Worm (Caenorhabditis elegans): Measurements from ENCODE around the gene ocr-1.

ocr-1 gene

DNA sequence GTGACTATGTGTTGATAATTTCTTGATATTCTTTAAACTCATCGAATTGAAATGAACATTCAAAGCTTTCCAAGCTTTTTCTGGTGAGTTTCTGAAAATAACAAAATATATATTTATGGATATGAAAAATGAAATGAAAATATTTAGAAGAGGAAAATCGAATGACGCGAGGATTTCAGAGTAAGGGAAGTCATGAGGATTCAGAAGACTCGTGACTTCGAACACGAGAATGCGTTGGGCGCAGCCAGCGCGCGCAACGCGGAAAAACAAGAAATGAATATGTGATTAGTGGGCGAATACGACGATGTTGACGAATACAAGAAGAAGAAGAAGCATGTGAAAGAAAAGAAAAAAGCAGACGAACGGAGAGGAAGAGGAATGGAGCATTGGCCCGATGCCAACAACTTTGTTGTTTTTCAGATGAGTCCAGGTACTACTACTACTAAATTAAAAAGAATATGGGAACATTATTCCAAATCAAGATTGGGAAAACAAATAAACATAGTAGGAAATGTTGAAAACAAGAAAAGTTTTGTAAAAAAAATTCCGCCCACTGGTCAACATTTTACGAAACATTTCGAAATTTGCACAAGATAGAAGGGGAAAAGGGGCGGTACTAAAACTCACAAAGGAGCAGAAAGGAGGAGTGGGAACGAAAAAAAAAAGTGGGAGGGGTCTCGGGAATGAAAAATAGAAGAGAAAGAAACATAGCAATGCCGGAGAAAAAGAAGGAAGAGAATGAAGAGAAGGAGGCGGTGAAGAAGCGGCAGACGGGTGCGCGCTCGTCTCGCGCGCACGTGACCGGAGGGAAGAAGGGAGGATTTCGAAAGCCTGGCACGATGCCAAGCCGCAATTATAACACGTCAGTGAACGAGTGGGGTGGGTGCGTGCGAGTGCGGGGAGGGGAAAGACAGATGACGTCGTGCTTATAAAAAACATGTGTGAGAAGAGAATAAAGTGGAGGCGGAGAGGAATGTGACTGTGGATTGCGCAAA lies 48.7 kb upstream of the ocr-1 start (continued):
- TF ChIP-seq Y53G8AR.9 (GFP tag; conservative IDR thresholded peaks at IDR 0.05): peak; percentile 82
- TF ChIP-seq madf-10 (tag; optimal IDR thresholded peaks at IDR 0.05): peak; percentile 73
- peak; percentile 74; the same call in 1 of the 2 replicates for TF ChIP-seq ztf-6 (GFP tag; IDR thresholded peaks at IDR 0.05)
- TF ChIP-seq mxl-1 (tag; optimal IDR thresholded peaks at IDR 0.05): peak; percentile 45

- TF ChIP-seq ceh-58 (GFP tag; IDR thresholded peaks at IDR 0.05) (no peak), let-607 (tag; optimal IDR thresholded peaks at IDR 0.05) (no peak), pha-4 (tag; optimal IDR thresholded peaks at IDR 0.05) (no peak), egl-18 (GFP tag; IDR thresholded peaks at IDR 0.05) (no peak), zfh-2 (GFP tag; conservative IDR thresholded peaks at IDR 0.05) (peak; percentile 82), Y67H2A.10 (GFP tag; conservative IDR thresholded peaks at IDR 0.05) (no peak), ceh-100 (GFP tag; IDR thresholded peaks at IDR 0.05) (no peak), Y56A3A.18 (GFP tag; IDR thresholded peaks at IDR 0.05) (no peak), die-1 (tag; optimal IDR thresholded peaks at IDR 0.05) (no peak), ZK185.1 (tag; optimal IDR thresholded peaks at IDR 0.05; ENCODE audit: poor library complexity, severe bottlenecking) (no peak), atf-7 (tag; optimal IDR thresholded peaks at IDR 0.05) (no peak), madf-3 (GFP tag; IDR thresholded peaks at IDR 0.05) (no peak), madf-6 (GFP tag; IDR thresholded peaks at IDR 0.05) (no peak), D2030.7 (GFP tag; IDR thresholded peaks at IDR 0.05) (no peak), attf-5 (GFP tag; optimal IDR thresholded peaks at IDR 0.05) (no peak), somi-1 (GFP tag; optimal IDR thresholded peaks at IDR 0.05) (peak; percentile 16), gei-17 (GFP tag; optimal IDR thresholded peaks at IDR 0.05) (no peak), C06A6.2 (GFP tag; conservative IDR thresholded peaks at IDR 0.05) (no peak), K11D2.4 (GFP tag; IDR thresholded peaks at IDR 0.05) (no peak), hlh-26 (GFP tag; conservative IDR thresholded peaks at IDR 0.05) (no peak), chd-7 (tag; optimal IDR thresholded peaks at IDR 0.05) (no peak), lin-26 (GFP tag; IDR thresholded peaks at IDR 0.05) (peak; percentile 45; the same call in 1 of the 2 replicates), nhr-27 (tag; optimal IDR thresholded peaks at IDR 0.05) (no peak), Y95B8A.8 (GFP tag; IDR thresholded peaks at IDR 0.05) (0 out of 2 replicates have a peak, but pooled peaks have one; percentile 42), B0261.1 (tag; optimal IDR thresholded peaks at IDR 0.05) (no peak), lsl-1 (GFP tag; optimal IDR thresholded peaks at IDR 0.05) (no peak), snpc-1.3 (tag; optimal IDR thresholded peaks at IDR 0.05; ENCODE audit: insufficient read depth) (no peak), nfyb-1 (GFP tag; IDR thresholded peaks at IDR 0.05) (0 out of 2 replicates have a peak, but pooled peaks have one; percentile 8), F49E8.2 (tag; optimal IDR thresholded peaks at IDR 0.05; ENCODE audit: insufficient read depth) (no peak), nhr-80 (tag; optimal IDR thresholded peaks at IDR 0.05) (no peak), rec-8 (tag; optimal IDR thresholded peaks at IDR 0.05) (no peak), ztf-6 (GFP tag; IDR thresholded peaks at IDR 0.05) (no peak), Y53G8AR.9 (GFP tag; conservative IDR thresholded peaks at IDR 0.05) (0 out of 2 replicates have a peak, but pooled peaks have one; percentile 19), lag-1 (GFP tag; IDR thresholded peaks at IDR 0.05) (no peak), B0035.1 (tag; optimal IDR thresholded peaks at IDR 0.05) (no peak), rpc-1 (optimal IDR thresholded peaks at IDR 0.05) (no peak), rpc-1 (tag; optimal IDR thresholded peaks at IDR 0.05) (no peak), athp-1 (tag; optimal IDR thresholded peaks at IDR 0.05) (no peak), let-526 (GFP tag; IDR thresholded peaks at IDR 0.05) (no peak), hmg-20 (GFP tag; IDR thresholded peaks at IDR 0.05) (no peak)
Observed at ce11 chrV:10716865-10717713, 47.1 kb upstream of the ocr-1 start.

Data from whole organism, young adult.